Worm (Caenorhabditis elegans): ENCODE measurements around the gene pck-3.

ce11 chrIV:5877246-5877645, 19.2 kb upstream of the pck-3 start, which contains the start of gene srv-21:
- no peak for TF ChIP-seq ahr-1 (tag; optimal IDR thresholded peaks at IDR 0.05)
- TF ChIP-seq elt-2 (tag; optimal IDR thresholded peaks at IDR 0.05) = no peak
- TF ChIP-seq pqm-1 (tag; optimal IDR thresholded peaks at IDR 0.05) = no peak
- TF ChIP-seq tbx-2 (tag; optimal IDR thresholded peaks at IDR 0.05) = no peak
- no peak for TF ChIP-seq F13H6.1 (tag; optimal IDR thresholded peaks at IDR 0.05)
- no peak for TF ChIP-seq hlh-30 (tag; optimal IDR thresholded peaks at IDR 0.05; ENCODE audit: insufficient read depth)
- TF ChIP-seq pha-4 (tag; optimal IDR thresholded peaks at IDR 0.05) = no peak
- no peak for TF ChIP-seq ama-1 (optimal IDR thresholded peaks at IDR 0.05)
- no peak for TF ChIP-seq syd-9 (tag; optimal IDR thresholded peaks at IDR 0.05)
- TF ChIP-seq C38D4.7 (GFP tag; optimal IDR thresholded peaks at IDR 0.05) = no peak
- TF ChIP-seq che-1 (tag; optimal IDR thresholded peaks at IDR 0.05) = no peak
